Fruit fly (Drosophila melanogaster) whole organism: ENCODE data around the gene Non3.

ENCODE experiments used
- CG8478 ChIP-seq: fragments of >200 bp; optimal IDR thresholded peaks from 2 replicates; lab custom pipeline; 2018; ENCODE audit warnings: inconsistent platforms
- EcR ChIP-seq, 2 experiments: fragments of >200 bp; optimal IDR thresholded peaks; 2 replicates each; lab custom pipeline; 2017; ENCODE audit warnings: missing biosample characterization in 2 of 2, missing genetic modification characterization in 2 of 2, missing genetic modification reagents in 2 of 2
- psq ChIP-seq: fragments of >200 bp; optimal IDR thresholded peaks from 2 replicates; lab custom pipeline; 2017
- usp ChIP-seq: fragments of >200 bp; optimal IDR thresholded peaks from 2 replicates; lab custom pipeline; 2017; ENCODE audit warnings: missing biosample characterization, missing genetic modification characterization, mixed read lengths

DNA sequence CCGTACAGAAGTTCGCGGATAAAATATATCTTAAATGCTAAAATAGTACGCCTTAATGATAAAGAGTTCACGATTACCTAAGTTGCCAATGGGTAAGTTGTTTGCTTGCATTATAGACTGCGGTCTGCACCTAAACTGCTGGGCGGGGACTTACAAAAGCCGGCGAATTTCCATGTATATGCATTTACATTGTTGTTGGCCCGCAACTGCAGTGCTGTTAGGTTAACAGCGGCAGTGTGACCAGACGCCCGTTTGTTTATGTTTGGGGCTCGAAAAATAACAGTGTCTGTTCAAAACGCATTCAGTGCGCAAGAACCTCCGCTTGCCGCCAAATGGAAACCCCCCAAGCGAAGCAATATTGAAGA lies 23.7 kb upstream of the Non3 start:
- no peak for TF ChIP-seq CG8478 (lab: Kevin White, UChicago)
- TF ChIP-seq usp (GFP tag; lab: Kevin White, UChicago): no peak
- no peak for TF ChIP-seq psq
- no peak for TF ChIP-seq EcR (GFP tag; optimal IDR thresholded peaks at IDR 0.05; lab: Kevin White, UChicago)
